Worm (Caenorhabditis elegans) whole organism, L2 larva: Measurements from ENCODE around the gene srh-216.

ENCODE experiments used
- ceh-16 ChIP-seq: fragments of 150-350 bp; optimal IDR thresholded peaks from 2 replicates; lab custom pipeline; 2014; ENCODE audit warnings: missing biosample characterization, missing genetic modification characterization
- crh-2 ChIP-seq: sonication (generic microtip); optimal IDR thresholded peaks from 2 replicates; lab custom pipeline; 2017; ENCODE audit warnings: missing biosample characterization, missing genetic modification characterization
- lin-11 ChIP-seq: fragments of 150-350 bp; sonication (generic microtip); optimal IDR thresholded peaks from 2 replicates; lab custom pipeline; 2014; ENCODE audit warnings: missing biosample characterization, missing genetic modification characterization, inconsistent platforms, mixed read lengths
- snpc-4 ChIP-seq: fragments of 150-350 bp; optimal IDR thresholded peaks from 2 replicates; lab custom pipeline; 2014; ENCODE audit warnings: missing biosample characterization, missing genetic modification characterization
- unc-62 ChIP-seq: fragments of 150-350 bp; optimal IDR thresholded peaks from 2 replicates; lab custom pipeline; 2014; ENCODE audit warnings: missing biosample characterization, missing genetic modification reagents, missing genetic modification characterization

- TF ChIP-seq unc-62 (GFP tag; lab: Kevin White, UChicago) (no peak), crh-2 (tag; lab: Kevin White, UChicago) (no peak), snpc-4 (tag; lab: Kevin White, UChicago) (no peak), ceh-16 (tag; lab: Kevin White, UChicago) (no peak), lin-11 (tag; lab: Kevin White, UChicago) (no peak)
These were observed 46.3 kb upstream of the srh-216 start, which contains the start of gene srw-23 for ce11 chrV:16873642-16874041.
